Worm (Caenorhabditis elegans): Measurements from ENCODE around the gene T14G8.2.

The T14G8.2 gene

DNA sequence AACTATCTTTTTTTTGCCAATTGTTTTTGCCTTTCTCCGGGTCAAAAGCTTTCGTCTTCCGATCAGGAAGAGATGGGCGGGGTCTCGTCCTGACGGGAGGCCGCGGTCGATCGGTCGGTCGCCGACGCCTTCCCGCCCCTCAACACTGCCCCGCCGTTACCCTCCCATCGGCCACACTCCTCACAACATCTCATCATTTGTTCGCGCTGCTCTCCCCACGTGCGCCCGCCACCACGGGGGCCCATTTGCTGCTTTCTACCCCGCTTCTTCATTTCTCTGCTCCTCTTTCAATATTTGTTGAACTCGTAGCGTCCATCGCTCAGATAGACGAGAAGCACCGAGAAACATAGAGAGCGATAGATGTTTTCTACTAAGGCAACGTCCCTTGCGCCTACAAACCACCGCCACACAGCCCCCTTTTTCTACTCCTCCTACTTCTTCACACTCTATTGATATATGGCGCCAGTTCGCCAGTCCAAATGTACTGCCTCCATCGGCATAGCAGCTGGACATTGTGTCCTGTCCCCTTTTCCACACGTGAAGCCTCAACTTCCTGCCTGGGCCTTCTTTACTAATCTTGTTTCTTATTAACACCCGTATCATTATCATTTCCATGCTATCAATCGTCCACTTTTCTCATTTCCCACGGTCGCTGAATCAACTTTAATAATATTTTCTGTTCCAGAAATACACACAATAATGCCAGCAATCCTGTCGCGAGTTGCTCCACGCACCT is 19.2 kb downstream of the T14G8.2 start, which contains the start of gene bcat-1:
TSS of gene bcat-1 (plus strand) at position 686 of the 736 bp plus-strand sequence.
- TF ChIP-seq dsc-1 (tag; optimal IDR thresholded peaks at IDR 0.05) (peak; percentile 55), sup-37 (GFP tag; optimal IDR thresholded peaks at IDR 0.05) (peak; percentile 52), swsn-7 (tag; optimal IDR thresholded peaks at IDR 0.05) (peak; percentile 68), lin-13 (GFP tag; optimal IDR thresholded peaks at IDR 0.05) (no peak), tbx-2 (tag; optimal IDR thresholded peaks at IDR 0.05) (peak; percentile 77), snu-23 (GFP tag; optimal IDR thresholded peaks at IDR 0.05) (peak; percentile 68), nhr-71 (tag; optimal IDR thresholded peaks at IDR 0.05) (peak; percentile 90), rnt-1 (tag; optimal IDR thresholded peaks at IDR 0.05) (peak; percentile 83), xbp-1 (tag; optimal IDR thresholded peaks at IDR 0.05) (peak; percentile 69), aha-1 (tag; optimal IDR thresholded peaks at IDR 0.05) (no peak), fkh-4 (tag; optimal IDR thresholded peaks at IDR 0.05; ENCODE audit: borderline replicate concordance) (no peak), nhr-20 (tag; optimal IDR thresholded peaks at IDR 0.05) (peak; percentile 71), mdl-1 (tag; optimal IDR thresholded peaks at IDR 0.05) (peak; percentile 36 to 97), pqm-1 (tag; optimal IDR thresholded peaks at IDR 0.05) (no peak), nhr-90 (tag; optimal IDR thresholded peaks at IDR 0.05; ENCODE audit: poor library complexity) (peak; percentile 40), fkh-8 (tag; optimal IDR thresholded peaks at IDR 0.05) (peak; percentile 89), ztf-11 (tag; optimal IDR thresholded peaks at IDR 0.05) (peak in 1 of 2 experiments; percentile 55), skn-1 (tag; optimal IDR thresholded peaks at IDR 0.05) (peak; percentile 62), lsy-2 (tag; optimal IDR thresholded peaks at IDR 0.05) (peak; percentile 55 to 56), nhr-19 (GFP tag; conservative IDR thresholded peaks at IDR 0.05) (peak; percentile 75), mep-1 (tag; optimal IDR thresholded peaks at IDR 0.05) (peak; percentile 33), dpl-1 (GFP tag; optimal IDR thresholded peaks at IDR 0.05) (no peak), efl-1 (optimal IDR thresholded peaks at IDR 0.05) (peak; percentile 17 to 35), efl-1 (GFP tag; optimal IDR thresholded peaks at IDR 0.05 in 1 of 2) (no peak), mef-2 (tag; optimal IDR thresholded peaks at IDR 0.05) (peak; percentile 55), elt-2 (tag; optimal IDR thresholded peaks at IDR 0.05) (peak; percentile 56), lin-14 (GFP tag; optimal IDR thresholded peaks at IDR 0.05) (peak; percentile 95), ceh-82 (tag; optimal IDR thresholded peaks at IDR 0.05) (peak; percentile 9 to 62 (median 61)), isw-1 (GFP tag; IDR thresholded peaks at IDR 0.05) (peak; percentile 14; the same call in 1 of the 2 replicates), lir-3 (tag; optimal IDR thresholded peaks at IDR 0.05; ENCODE audit: poor library complexity) (peak; percentile 54), nhr-77 (tag; optimal IDR thresholded peaks at IDR 0.05) (peak; percentile 46), fos-1 (tag; optimal IDR thresholded peaks at IDR 0.05) (no peak), lin-35 (GFP tag; optimal IDR thresholded peaks at IDR 0.05) (peak in 1 of 2 experiments; percentile 21), zag-1 (tag; optimal IDR thresholded peaks at IDR 0.05) (no peak), Y116A8C.19 (tag; optimal IDR thresholded peaks at IDR 0.05; ENCODE audit: borderline replicate concordance) (no peak), irx-1 (tag; optimal IDR thresholded peaks at IDR 0.05) (peak; percentile 33), pax-3 (tag; optimal IDR thresholded peaks at IDR 0.05) (peak; percentile 55), fkh-10 (GFP tag; optimal IDR thresholded peaks at IDR 0.05) (peak; percentile 38), egl-13 (tag; optimal IDR thresholded peaks at IDR 0.05) (peak; percentile 62), ama-1 (optimal IDR thresholded peaks at IDR 0.05) (peak; percentile 0), ceh-8 (GFP tag; optimal IDR thresholded peaks at IDR 0.05) (peak; percentile 42), nhr-85 (tag) (peak; percentile 31), jun-1 (tag; optimal IDR thresholded peaks at IDR 0.05) (peak; percentile 56), nhr-47 (tag; optimal IDR thresholded peaks at IDR 0.05) (peak; percentile 77), sptf-1 (tag; optimal IDR thresholded peaks at IDR 0.05) (no peak), zip-4 (GFP tag; optimal IDR thresholded peaks at IDR 0.05) (peak; percentile 35), sox-4 (tag; optimal IDR thresholded peaks at IDR 0.05) (peak; percentile 25), nhr-11 (tag; optimal IDR thresholded peaks at IDR 0.05) (no peak), mab-9 (GFP tag; IDR thresholded peaks at IDR 0.05) (0 out of 2 replicates have a peak, but pooled peaks have one; percentile 6), ztf-4 (tag; optimal IDR thresholded peaks at IDR 0.05) (peak; percentile 20), unc-86 (tag; optimal IDR thresholded peaks at IDR 0.05) (peak; percentile 58)
